Worm (Caenorhabditis elegans) whole organism, L4 larva: Measurements from ENCODE around the gene M163.10.

Experiments
- F49E8.2 ChIP-seq: sonication (generic microtip); optimal IDR thresholded peaks from 2 replicates; lab custom pipeline; 2016; ENCODE audit warnings: missing compliant biosample characterization, mild to moderate bottlenecking, missing genetic modification characterization, borderline replicate concordance
- unc-62 ChIP-seq, 3 experiments: fragments of 150-350 bp in 1 of 3; sonication (generic microtip); optimal IDR thresholded peaks in 2 of 3; peaks in 1 of 3; 1 replicate in 1 of 3; 2 replicates in 2 of 3; lab custom pipeline; 2014 to 2017; ENCODE audit warnings: missing biosample characterization in 3 of 3, missing genetic modification characterization in 3 of 3, missing genetic modification reagents in 3 of 3, missing genotype in 1 of 3

ce11 chrX:14424673-14425072 is 46.1 kb upstream of the M163.10 start, which contains the start of gene F23D12.11:
- TF ChIP-seq F49E8.2 (tag; lab: Kevin White, UChicago): no peak
- TF ChIP-seq unc-62 (GFP tag; optimal IDR thresholded peaks at IDR 0.05 in 1 of 2; lab: Kevin White, UChicago): no peak
- no peak for TF ChIP-seq unc-62 (tag; optimal IDR thresholded peaks at IDR 0.05; lab: Kevin White, UChicago)
